Worm (Caenorhabditis elegans) whole organism, L2 larva: Measurements from ENCODE around the gene srx-105.

ENCODE experiments used
- C34F6.9 ChIP-seq: fragments of 150-350 bp; optimal IDR thresholded peaks from 2 replicates; lab custom pipeline; 2014; ENCODE audit warnings: missing biosample characterization, missing genetic modification characterization
- R02D3.7 ChIP-seq: fragments of 150-350 bp; optimal IDR thresholded peaks from 2 replicates; lab custom pipeline; 2014; ENCODE audit warnings: missing biosample characterization, missing genetic modification characterization
- Y55F3AM.14 ChIP-seq: fragments of 200-800 bp; sonication (Bioruptor generic); optimal IDR thresholded peaks from 2 replicates; lab custom pipeline; 2018; ENCODE audit warnings: mild to moderate bottlenecking, missing genetic modification characterization, missing compliant biosample characterization
- alr-1 ChIP-seq: fragments of 150-350 bp; optimal IDR thresholded peaks from 2 replicates; lab custom pipeline; 2014; ENCODE audit warnings: missing biosample characterization, missing genetic modification characterization
- aly-2 ChIP-seq: fragments of 150-350 bp; optimal IDR thresholded peaks from 2 replicates; lab custom pipeline; 2014; ENCODE audit warnings: missing biosample characterization, missing genetic modification characterization
- ama-1 ChIP-seq: fragments of 150-350 bp; optimal IDR thresholded peaks from 2 replicates; lab custom pipeline; 2018; ENCODE audit warnings: inconsistent platforms
- blmp-1 ChIP-seq: sonication (generic microtip); optimal IDR thresholded peaks from 2 replicates; lab custom pipeline; 2017; ENCODE audit warnings: missing genetic modification characterization, mild to moderate bottlenecking, missing compliant biosample characterization, antibody characterized with exemption, moderate library complexity; ENCODE audit not compliant: insufficient read depth
- ceh-82 ChIP-seq: fragments of 150-350 bp; optimal IDR thresholded peaks from 2 replicates; lab custom pipeline; 2014; ENCODE audit warnings: missing biosample characterization, missing genetic modification characterization
- egl-27 ChIP-seq: sonication (generic microtip); optimal IDR thresholded peaks from 3 replicates; lab custom pipeline; 2017; ENCODE audit warnings: missing biosample characterization, missing genetic modification reagents, missing genetic modification characterization
- elt-1 ChIP-seq: fragments of 150-350 bp; optimal IDR thresholded peaks from 2 replicates; lab custom pipeline; 2014; ENCODE audit warnings: missing biosample characterization, missing genetic modification characterization
- elt-3 ChIP-seq: sonication (generic microtip); optimal IDR thresholded peaks from 2 replicates; lab custom pipeline; 2017; ENCODE audit warnings: missing biosample characterization, missing genetic modification characterization
- fos-1 ChIP-seq: fragments of 150-350 bp; optimal IDR thresholded peaks from 2 replicates; lab custom pipeline; 2014; ENCODE audit warnings: missing biosample characterization, missing genetic modification characterization
- gmeb-1 ChIP-seq: fragments of 150-350 bp; optimal IDR thresholded peaks from 2 replicates; lab custom pipeline; 2014; ENCODE audit warnings: missing biosample characterization, missing genetic modification characterization
- lsy-2 ChIP-seq, 2 experiments: fragments of 150-350 bp in 1 of 2; sonication (generic microtip) in 1 of 2; optimal IDR thresholded peaks; 2 replicates each; lab custom pipeline; 2014 to 2017; ENCODE audit warnings: missing biosample characterization in 2 of 2, missing genetic modification characterization in 2 of 2
- mab-5 ChIP-seq: fragments of 150-350 bp; optimal IDR thresholded peaks from 2 replicates; lab custom pipeline; 2014; ENCODE audit warnings: missing biosample characterization, missing genetic modification characterization
- mbf-1 ChIP-seq: sonication (generic microtip); optimal IDR thresholded peaks from 2 replicates; lab custom pipeline; 2017; ENCODE audit warnings: missing biosample characterization, missing genetic modification characterization
- nhr-129 ChIP-seq: fragments of 150-350 bp; optimal IDR thresholded peaks from 2 replicates; lab custom pipeline; 2014; ENCODE audit warnings: missing biosample characterization, missing genetic modification characterization
- nhr-21 ChIP-seq: fragments of 150-350 bp; optimal IDR thresholded peaks from 2 replicates; lab custom pipeline; 2014; ENCODE audit warnings: missing biosample characterization, missing genetic modification characterization
- nhr-237 ChIP-seq: fragments of 150-350 bp; optimal IDR thresholded peaks from 2 replicates; lab custom pipeline; 2014; ENCODE audit warnings: missing biosample characterization, missing genetic modification characterization
- nhr-25 ChIP-seq: fragments of 150-350 bp; sonication (generic microtip); optimal IDR thresholded peaks from 3 replicates; lab custom pipeline; 2014; ENCODE audit warnings: missing biosample characterization, missing genetic modification characterization
- nhr-6 ChIP-seq: fragments of 150-350 bp; optimal IDR thresholded peaks from 2 replicates; lab custom pipeline; 2014; ENCODE audit warnings: missing biosample characterization, missing genetic modification characterization
- nhr-77 ChIP-seq: fragments of 150-350 bp; optimal IDR thresholded peaks from 2 replicates; lab custom pipeline; 2014; ENCODE audit warnings: missing biosample characterization, missing genetic modification characterization
- peb-1 ChIP-seq: fragments of 150-350 bp; optimal IDR thresholded peaks from 2 replicates; lab custom pipeline; 2014; ENCODE audit warnings: missing biosample characterization, missing genetic modification characterization
- sem-4 ChIP-seq: fragments of 150-350 bp; optimal IDR thresholded peaks from 2 replicates; lab custom pipeline; 2014; ENCODE audit warnings: missing biosample characterization, missing genetic modification reagents, missing genetic modification characterization
- skn-1 ChIP-seq: sonication (generic microtip); optimal IDR thresholded peaks from 2 replicates; lab custom pipeline; 2017; ENCODE audit warnings: missing biosample characterization, missing genetic modification characterization
- sma-3 ChIP-seq: sonication (generic microtip); optimal IDR thresholded peaks from 2 replicates; lab custom pipeline; 2016; ENCODE audit warnings: missing genetic modification reagents, missing genetic modification characterization, missing compliant biosample characterization
- unc-39 ChIP-seq: fragments of 150-350 bp; optimal IDR thresholded peaks from 2 replicates; lab custom pipeline; 2014; ENCODE audit warnings: missing biosample characterization, missing genetic modification characterization
- unc-55 ChIP-seq: fragments of 150-350 bp; sonication (generic microtip); optimal IDR thresholded peaks from 3 replicates; lab custom pipeline; 2014; ENCODE audit warnings: missing biosample characterization, missing genetic modification reagents, missing genetic modification characterization
- unc-62 ChIP-seq: fragments of 150-350 bp; optimal IDR thresholded peaks from 2 replicates; lab custom pipeline; 2014; ENCODE audit warnings: missing biosample characterization, missing genetic modification reagents, missing genetic modification characterization
- zag-1 ChIP-seq: fragments of 150-350 bp; optimal IDR thresholded peaks from 2 replicates; lab custom pipeline; 2014; ENCODE audit warnings: missing biosample characterization, missing genetic modification characterization
- ztf-11 ChIP-seq: sonication (generic microtip); optimal IDR thresholded peaks from 2 replicates; lab custom pipeline; 2017; ENCODE audit warnings: missing biosample characterization, missing genetic modification characterization
- ztf-4 ChIP-seq: fragments of 150-350 bp; optimal IDR thresholded peaks from 2 replicates; lab custom pipeline; 2014; ENCODE audit warnings: missing biosample characterization, missing genetic modification characterization

Gene srx-105

ce11 chrII:3739647-3740046, 38.4 kb upstream of the srx-105 start, which contains the start of gene F12E12.2:
F12E12.2 (plus strand) TSS chrII:3739947.
- TF ChIP-seq aly-2 (tag; lab: Kevin White, UChicago) (no peak), nhr-129 (no peak), ztf-11 (tag; lab: Kevin White, UChicago) (no peak), alr-1 (no peak)

DNA sequence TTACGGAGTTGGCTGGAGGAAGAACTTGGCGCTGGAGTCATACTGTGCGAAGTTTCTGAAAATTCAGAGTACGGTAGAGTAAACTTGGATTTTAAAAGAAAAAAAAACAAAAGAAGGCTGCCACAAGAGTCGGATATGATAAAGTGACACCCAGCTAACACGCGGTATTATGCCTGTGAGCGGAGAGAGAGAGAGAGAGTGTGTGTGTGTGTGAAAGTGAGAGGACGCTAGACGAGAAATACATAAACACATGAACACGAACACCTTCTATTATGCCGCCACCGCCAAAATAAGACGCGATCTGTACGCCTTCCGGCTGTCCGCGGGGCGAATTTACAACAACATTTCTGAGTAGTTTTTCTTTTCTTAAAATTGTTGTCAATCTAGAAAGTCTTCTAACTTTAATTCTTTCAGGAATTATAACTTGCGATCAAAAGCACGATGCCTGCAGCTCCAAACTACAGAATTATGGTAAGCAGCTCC, 35.7 kb upstream of the srx-105 start, which contains the start of gene F12E12.6:
Gene F12E12.6, minus strand, starts transcription at position 51 of the 483 bp plus-strand sequence.
- TF ChIP-seq elt-3 (tag; lab: Kevin White, UChicago) = no peak
- TF ChIP-seq alr-1 = no peak
- TF ChIP-seq skn-1 (tag; lab: Kevin White, UChicago) = no peak
- no peak for TF ChIP-seq ceh-82 (tag; lab: Kevin White, UChicago)
- TF ChIP-seq ama-1 (lab: Kevin White, UChicago) = no peak
- TF ChIP-seq fos-1 = no peak
- TF ChIP-seq peb-1 (tag; lab: Kevin White, UChicago) = no peak
- no peak for TF ChIP-seq ztf-4 (tag; lab: Kevin White, UChicago)
- TF ChIP-seq C34F6.9 (tag; lab: Kevin White, UChicago) = no peak
- TF ChIP-seq blmp-1 (tag; lab: Kevin White, UChicago) = no peak
- TF ChIP-seq Y55F3AM.14 = no peak

- TF ChIP-seq zag-1 = no peak
- no peak for TF ChIP-seq mab-5
- TF ChIP-seq nhr-6 = no peak
- no peak for TF ChIP-seq sem-4 (tag; lab: Kevin White, UChicago)
- TF ChIP-seq aly-2 (tag; lab: Kevin White, UChicago) = no peak
- no peak for TF ChIP-seq unc-62
- TF ChIP-seq nhr-129 = no peak
- TF ChIP-seq egl-27 (tag; lab: Kevin White, UChicago) = no peak
- no peak for TF ChIP-seq elt-1 (tag; lab: Kevin White, UChicago)
Observed at ce11 chrII:3731723-3732122, 30.5 kb upstream of the srx-105 start, which contains the start of the genes sdz-12 and bath-31. sdz-12 (minus strand) TSS chrII:3731823. bath-31 (plus strand) TSS chrII:3731973.

- TF ChIP-seq aly-2 (tag; lab: Kevin White, UChicago) (no peak), nhr-25 (tag; lab: Kevin White, UChicago) (no peak), nhr-21 (tag; lab: Kevin White, UChicago) (no peak), unc-62 (no peak)
Observed at ce11 chrII:3727996-3728395, 26.8 kb upstream of the srx-105 start, which contains the start of gene C46E10.8. C46E10.8 (minus strand) TSS chrII:3728096.

DNA sequence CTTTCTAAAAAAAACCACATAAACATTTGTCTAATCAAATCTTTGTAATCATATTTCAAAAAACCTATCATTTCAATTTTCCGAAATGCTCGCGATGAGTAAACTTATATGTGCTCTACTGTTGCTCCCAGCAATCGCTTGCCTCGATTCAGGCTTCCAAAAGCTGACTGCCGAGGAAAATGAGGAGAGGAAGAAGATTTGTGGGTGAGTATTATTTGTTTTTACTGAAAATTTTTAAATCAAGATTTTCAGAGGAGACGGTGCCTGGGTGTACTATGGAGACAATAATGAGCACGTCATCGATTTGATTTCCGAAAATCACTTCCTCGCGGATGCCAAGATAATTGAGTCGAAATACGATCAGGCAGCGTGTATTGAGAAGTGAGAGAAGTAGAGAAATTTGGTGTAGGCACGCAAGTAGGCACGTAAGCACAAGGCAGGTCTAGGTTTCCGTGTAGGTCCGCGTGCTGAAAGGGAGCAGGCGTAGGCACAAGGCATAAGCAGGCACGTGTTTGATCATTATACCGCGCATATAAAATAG, 23.0 kb upstream of the srx-105 start, which contains the start of gene C46E10.1:
Gene C46E10.1, plus strand, starts transcription at position 51 of the 541 bp plus-strand sequence.
- TF ChIP-seq R02D3.7 (tag; lab: Kevin White, UChicago) = no peak
- no peak for TF ChIP-seq sma-3
- TF ChIP-seq nhr-21 (tag; lab: Kevin White, UChicago) = no peak
- TF ChIP-seq gmeb-1 = no peak
- TF ChIP-seq nhr-237 (tag; lab: Kevin White, UChicago) = no peak
- TF ChIP-seq fos-1 = no peak

DNA sequence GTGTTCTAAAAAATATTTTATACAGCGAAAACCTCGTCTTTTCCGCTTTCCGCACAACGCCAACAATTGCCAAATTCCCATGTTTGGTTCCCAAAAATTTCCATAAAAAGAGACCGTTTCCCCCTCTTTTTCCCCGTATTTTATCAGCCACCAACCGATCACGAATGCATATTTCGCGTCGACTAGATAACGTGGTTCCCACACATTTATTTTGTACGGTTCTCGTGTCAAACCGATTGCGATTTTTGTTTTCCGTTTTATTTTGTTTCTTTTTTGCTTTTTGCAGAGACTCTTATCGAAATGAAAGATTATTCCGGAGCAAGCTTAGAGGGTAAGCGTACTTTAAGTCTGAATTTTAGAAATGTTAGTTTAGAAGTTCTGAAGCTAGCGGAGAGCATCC, 19.8 kb upstream of the srx-105 start, which contains the start of gene C46E10.3:
Gene C46E10.3, plus strand, starts transcription at position 301 of the 400 bp plus-strand sequence.
- no peak for TF ChIP-seq unc-39 (tag; lab: Kevin White, UChicago)
- TF ChIP-seq nhr-77 = no peak
- TF ChIP-seq nhr-237 (tag; lab: Kevin White, UChicago) = no peak
- no peak for TF ChIP-seq ceh-82 (tag; lab: Kevin White, UChicago)
- no peak for TF ChIP-seq mbf-1 (tag; lab: Kevin White, UChicago)
- no peak for TF ChIP-seq ztf-4 (tag; lab: Kevin White, UChicago)
- no peak for TF ChIP-seq lsy-2 (tag; optimal IDR thresholded peaks at IDR 0.05; lab: Kevin White, UChicago)
- TF ChIP-seq unc-55 (GFP tag; lab: Kevin White, UChicago) = no peak
